Fruit fly (Drosophila melanogaster) whole organism, prepupa: ENCODE data around the gene SkpD.

Source experiments
- Blimp-1 ChIP-seq: fragments of 200-800 bp; sonication (Bioruptor generic); optimal IDR thresholded peaks from 3 replicates; lab custom pipeline; 2017; ENCODE audit warnings: missing biosample characterization, missing genetic modification characterization, mild to moderate bottlenecking, moderate library complexity, missing genetic modification reagents
- CG10631 ChIP-seq: fragments of 200-800 bp; sonication (Bioruptor generic); optimal IDR thresholded peaks from 2 replicates; lab custom pipeline; 2016; ENCODE audit warnings: missing biosample characterization, missing genetic modification characterization
- CG10669 ChIP-seq: fragments of 200-800 bp; sonication (Bioruptor generic); optimal IDR thresholded peaks from 3 replicates; lab custom pipeline; 2018; ENCODE audit warnings: missing biosample characterization, mild to moderate bottlenecking, missing genetic modification characterization, moderate library complexity
- CG11762 ChIP-seq: fragments of 200-800 bp; sonication (Bioruptor generic); optimal IDR thresholded peaks from 3 replicates; lab custom pipeline; 2016; ENCODE audit warnings: missing biosample characterization, missing genetic modification characterization; ENCODE audit not compliant: insufficient read depth
- CG11902 ChIP-seq: fragments of 200-800 bp; sonication (Bioruptor generic); optimal IDR thresholded peaks from 3 replicates; lab custom pipeline; 2016; ENCODE audit warnings: missing biosample characterization, missing genetic modification characterization
- CG15336 ChIP-seq: fragments of 200-800 bp; sonication (Bioruptor generic); IDR thresholded peaks from 2 replicates; pipeline ENCODE4 v1.3.6; 2022; ENCODE audit warnings: missing biosample characterization, missing genetic modification characterization
- CG1621 ChIP-seq: fragments of 200-800 bp; sonication (Bioruptor generic); optimal IDR thresholded peaks from 3 replicates; lab custom pipeline; 2018; ENCODE audit warnings: missing biosample characterization, mild to moderate bottlenecking, missing genetic modification characterization
- CG16779 ChIP-seq: fragments of 200-800 bp; sonication (Bioruptor generic); optimal IDR thresholded peaks from 3 replicates; lab custom pipeline; 2017; ENCODE audit warnings: missing biosample characterization, mild to moderate bottlenecking, missing genetic modification characterization
- CG3032 ChIP-seq: fragments of 200-800 bp; optimal IDR thresholded peaks from 2 replicates; lab custom pipeline; 2019; ENCODE audit warnings: missing biosample characterization, mild to moderate bottlenecking, missing genetic modification characterization, moderate library complexity
- CG32006 ChIP-seq: fragments of 200-800 bp; sonication (Bioruptor generic); optimal IDR thresholded peaks from 3 replicates; lab custom pipeline; 2017; ENCODE audit warnings: missing biosample characterization, mild to moderate bottlenecking, missing genetic modification characterization
- CG34406 ChIP-seq: fragments of 200-800 bp; sonication (Bioruptor generic); optimal IDR thresholded peaks from 3 replicates; lab custom pipeline; 2016; ENCODE audit warnings: missing biosample characterization, missing genetic modification characterization
- CG3919 ChIP-seq: fragments of 200-800 bp; sonication (Bioruptor generic); optimal IDR thresholded peaks from 3 replicates; lab custom pipeline; 2016; ENCODE audit warnings: missing biosample characterization, missing genetic modification characterization
- CG4318 ChIP-seq: fragments of 200-800 bp; sonication (Bioruptor generic); optimal IDR thresholded peaks from 3 replicates; lab custom pipeline; 2017; ENCODE audit warnings: missing biosample characterization, mild to moderate bottlenecking, missing genetic modification characterization
- CG6163 ChIP-seq: fragments of 200-800 bp; sonication (Bioruptor generic); IDR thresholded peaks from 3 replicates; pipeline ENCODE4 v1.3.6; 2022; ENCODE audit warnings: missing biosample characterization, missing genetic modification characterization
- CG6808 ChIP-seq: fragments of 200-800 bp; sonication (Bioruptor generic); optimal IDR thresholded peaks from 3 replicates; lab custom pipeline; 2017; ENCODE audit warnings: missing biosample characterization, missing genetic modification characterization, mild to moderate bottlenecking, moderate library complexity, missing genetic modification reagents
- CG6854 ChIP-seq: fragments of 200-800 bp; sonication (Bioruptor generic); optimal IDR thresholded peaks from 2 replicates; lab custom pipeline; 2017; ENCODE audit warnings: missing biosample characterization, mild to moderate bottlenecking, missing genetic modification characterization
- CG7368 ChIP-seq: fragments of 200-800 bp; sonication (Bioruptor generic); optimal IDR thresholded peaks from 3 replicates; lab custom pipeline; 2016; ENCODE audit warnings: missing biosample characterization, missing genetic modification characterization
- CG8119 ChIP-seq: fragments of 200-800 bp; sonication (Bioruptor generic); IDR thresholded peaks from 3 replicates; pipeline ENCODE4 v1.3.6; 2022; ENCODE audit warnings: missing biosample characterization, missing genetic modification characterization
- CG9139 ChIP-seq: fragments of 200-800 bp; sonication (Bioruptor generic); optimal IDR thresholded peaks from 3 replicates; lab custom pipeline; 2017; ENCODE audit warnings: missing biosample characterization, mild to moderate bottlenecking, missing genetic modification characterization
- Eip75B ChIP-seq: fragments of 200-800 bp; sonication (Bioruptor generic); optimal IDR thresholded peaks from 3 replicates; lab custom pipeline; 2016; ENCODE audit warnings: missing biosample characterization, missing genetic modification characterization
- Eip78C ChIP-seq: fragments of 200-800 bp; sonication (Bioruptor generic); peaks from one replicate; lab custom pipeline; 2016; ENCODE audit warnings: missing biosample characterization, missing genetic modification characterization
- Eip93F ChIP-seq: fragments of 200-800 bp; sonication (Bioruptor generic); optimal IDR thresholded peaks from 2 replicates; lab custom pipeline; 2016; ENCODE audit warnings: missing biosample characterization, mild to moderate bottlenecking, missing genetic modification characterization
- Ets21C ChIP-seq: fragments of 200-800 bp; sonication (Bioruptor generic); optimal IDR thresholded peaks from 3 replicates; lab custom pipeline; 2016; ENCODE audit warnings: missing biosample characterization, missing genetic modification characterization
- Ets96B ChIP-seq: fragments of 200-800 bp; optimal IDR thresholded peaks from 2 replicates; lab custom pipeline; 2019; ENCODE audit warnings: missing biosample characterization, mild to moderate bottlenecking, missing genetic modification characterization, moderate library complexity
- Hr39 ChIP-seq: fragments of 200-800 bp; sonication (Bioruptor generic); optimal IDR thresholded peaks from 2 replicates; lab custom pipeline; 2016; ENCODE audit warnings: missing biosample characterization, missing genetic modification characterization
- Hr4 ChIP-seq: fragments of 200-800 bp; sonication (Bioruptor generic); optimal IDR thresholded peaks from 3 replicates; lab custom pipeline; 2016; ENCODE audit warnings: missing biosample characterization, missing genetic modification characterization
- Met ChIP-seq: fragments of 200-800 bp; sonication (Bioruptor generic); optimal IDR thresholded peaks from 3 replicates; lab custom pipeline; 2016; ENCODE audit warnings: missing biosample characterization, missing genetic modification characterization
- OdsH ChIP-seq: fragments of 200-800 bp; sonication (Bioruptor generic); optimal IDR thresholded peaks from 3 replicates; lab custom pipeline; 2016; ENCODE audit warnings: missing biosample characterization, missing genetic modification characterization
- Sox14 ChIP-seq: fragments of 200-800 bp; sonication (Bioruptor generic); optimal IDR thresholded peaks from 3 replicates; lab custom pipeline; 2016; ENCODE audit warnings: missing biosample characterization, missing genetic modification characterization
- Sox15 ChIP-seq: fragments of 200-800 bp; sonication (Bioruptor generic); optimal IDR thresholded peaks from 3 replicates; lab custom pipeline; 2016; ENCODE audit warnings: missing biosample characterization, missing genetic modification characterization
- achi ChIP-seq: fragments of 200-800 bp; sonication (Bioruptor generic); optimal IDR thresholded peaks from 3 replicates; lab custom pipeline; 2016; ENCODE audit warnings: missing biosample characterization, missing genetic modification characterization
- acj6 ChIP-seq: fragments of 200-800 bp; sonication (Bioruptor generic); optimal IDR thresholded peaks from 3 replicates; lab custom pipeline; 2016; ENCODE audit warnings: missing biosample characterization, missing genetic modification characterization
- dac ChIP-seq: fragments of 200-800 bp; sonication (Bioruptor generic); optimal IDR thresholded peaks from 2 replicates; lab custom pipeline; 2017; ENCODE audit warnings: missing biosample characterization, mild to moderate bottlenecking, missing genetic modification characterization
- dsx ChIP-seq: fragments of 200-800 bp; optimal IDR thresholded peaks from 3 replicates; lab custom pipeline; 2019; ENCODE audit warnings: missing biosample characterization, mild to moderate bottlenecking, missing genetic modification characterization, moderate library complexity; ENCODE audit not compliant: poor library complexity, severe bottlenecking
- esn ChIP-seq: fragments of 200-800 bp; sonication (Bioruptor generic); optimal IDR thresholded peaks from 2 replicates; lab custom pipeline; 2016; ENCODE audit warnings: missing biosample characterization, mild to moderate bottlenecking, missing genetic modification characterization, moderate library complexity
- fd59A ChIP-seq: fragments of 200-800 bp; sonication (Bioruptor generic); optimal IDR thresholded peaks from 2 replicates; lab custom pipeline; 2017; ENCODE audit warnings: missing biosample characterization, mild to moderate bottlenecking, missing genetic modification characterization, missing genetic modification reagents
- fkh ChIP-seq: fragments of 200-800 bp; sonication (Bioruptor generic); optimal IDR thresholded peaks from 3 replicates; lab custom pipeline; 2017; ENCODE audit warnings: missing biosample characterization, mild to moderate bottlenecking, missing genetic modification characterization, moderate library complexity
- lz ChIP-seq: fragments of 200-800 bp; sonication (Bioruptor generic); optimal IDR thresholded peaks from 3 replicates; lab custom pipeline; 2016; ENCODE audit warnings: missing biosample characterization, missing genetic modification characterization
- net ChIP-seq: fragments of 200-800 bp; sonication (Bioruptor generic); optimal IDR thresholded peaks from 3 replicates; lab custom pipeline; 2016; ENCODE audit warnings: missing biosample characterization, missing genetic modification characterization
- pdm3 ChIP-seq: fragments of 200-800 bp; sonication (Bioruptor generic); optimal IDR thresholded peaks from 3 replicates; lab custom pipeline; 2016; ENCODE audit warnings: missing biosample characterization, missing genetic modification characterization
- salr ChIP-seq, 2 experiments: fragments of 200-800 bp; sonication (Bioruptor generic); optimal IDR thresholded peaks; 3 replicates each; lab custom pipeline; 2016 to 2018; ENCODE audit warnings: missing biosample characterization in 2 of 2, missing genetic modification characterization in 2 of 2, mild to moderate bottlenecking in 1 of 2
- spab ChIP-seq: fragments of 200-800 bp; sonication (Bioruptor generic); optimal IDR thresholded peaks from 2 replicates; lab custom pipeline; 2017; ENCODE audit warnings: missing biosample characterization, mild to moderate bottlenecking, missing genetic modification characterization, missing genetic modification reagents
- ss ChIP-seq, 2 experiments: fragments of 200-800 bp; sonication (Bioruptor generic); optimal IDR thresholded peaks; 2 replicates in 1 of 2; 3 replicates in 1 of 2; lab custom pipeline; 2017 to 2018; ENCODE audit warnings: mild to moderate bottlenecking in 2 of 2, missing biosample characterization in 2 of 2, missing genetic modification characterization in 2 of 2, moderate library complexity in 1 of 2
- svp ChIP-seq: fragments of 200-800 bp; sonication (Bioruptor generic); peaks from one replicate; lab custom pipeline; 2016; ENCODE audit warnings: missing biosample characterization, missing genetic modification characterization
- topi ChIP-seq: fragments of 200-800 bp; sonication (Bioruptor generic); optimal IDR thresholded peaks from 3 replicates; lab custom pipeline; 2016; ENCODE audit warnings: missing biosample characterization, missing genetic modification characterization
- vri ChIP-seq: fragments of 200-800 bp; sonication (Bioruptor generic); optimal IDR thresholded peaks from 3 replicates; lab custom pipeline; 2016; ENCODE audit warnings: missing biosample characterization, mild to moderate bottlenecking, missing genetic modification characterization

The SkpD gene

dm6 chrX:19782736-19783325, 29.7 kb upstream of the SkpD start:
- no peak for TF ChIP-seq acj6 (GFP tag; lab: Kevin White, UChicago)
- no peak for TF ChIP-seq achi (GFP tag; lab: Kevin White, UChicago)
- TF ChIP-seq CG6163: peak; percentile 50; the same call in 2 of the 3 replicates
- TF ChIP-seq Eip78C: peak; percentile 26

- TF ChIP-seq CG6808 (GFP tag; lab: Kevin White, UChicago) (no peak), Sox15 (no peak), Eip78C (peak; percentile 27), Ets21C (GFP tag; lab: Kevin White, UChicago) (no peak), fd59A (GFP tag; lab: Kevin White, UChicago) (no peak), salr (GFP tag; optimal IDR thresholded peaks at IDR 0.05; lab: Kevin White, UChicago) (no peak), vri (GFP tag; lab: Kevin White, UChicago) (no peak), CG4318 (GFP tag; lab: Kevin White, UChicago) (no peak), Eip75B (no peak), achi (GFP tag; lab: Kevin White, UChicago) (no peak), fkh (GFP tag; lab: Kevin White, UChicago) (peak; percentile 71), ss (GFP tag; optimal IDR thresholded peaks at IDR 0.05; lab: Kevin White, UChicago) (peak in 1 of 2 experiments; percentile 41), lz (GFP tag; lab: Kevin White, UChicago) (no peak), CG11902 (no peak), svp (GFP tag; lab: Kevin White, UChicago) (peak; percentile 48), CG11762 (GFP tag; lab: Kevin White, UChicago) (no peak), CG34406 (GFP tag; lab: Kevin White, UChicago) (no peak), esn (GFP tag; lab: Kevin White, UChicago) (no peak), CG9139 (GFP tag; lab: Kevin White, UChicago) (no peak), CG15336 (no peak), CG7368 (no peak), CG6163 (0 out of 3 replicates have a peak, but pooled peaks have one; percentile 35), dsx (GFP tag; lab: Kevin White, UChicago) (no peak), Hr39 (GFP tag; lab: Kevin White, UChicago) (no peak), Eip93F (no peak), Met (no peak), CG3032 (tag; lab: Kevin White, UChicago) (no peak), CG8119 (GFP tag; lab: Robert Waterston, UW) (no peak), CG1621 (tag; lab: Kevin White, UChicago) (peak; percentile 17)
- TF ChIP-seq, all 60 proteins: peak for 6
Measured at dm6 chrX:19783457-19783856, 29.1 kb upstream of the SkpD start, which contains the start of gene zld. zld (minus strand) TSS chrX:19783548.

dm6 chrX:19784875-19785274, 27.7 kb upstream of the SkpD start:
- TF ChIP-seq CG6854 (no peak), acj6 (GFP tag; lab: Kevin White, UChicago) (peak; percentile 4), CG16779 (no peak), CG6808 (GFP tag; lab: Kevin White, UChicago) (peak; percentile 31), dac (GFP tag; lab: Kevin White, UChicago) (no peak), achi (GFP tag; lab: Kevin White, UChicago) (peak; percentile 18), CG10669 (GFP tag; lab: Kevin White, UChicago) (peak; percentile 33), spab (GFP tag; lab: Kevin White, UChicago) (peak; percentile 23), pdm3 (GFP tag; lab: Kevin White, UChicago) (peak; percentile 18), dsx (GFP tag; lab: Kevin White, UChicago) (peak; percentile 21), Ets96B (tag; lab: Kevin White, UChicago) (peak; percentile 47), Hr4 (GFP tag; lab: Kevin White, UChicago) (peak; percentile 43), CG3032 (tag; lab: Kevin White, UChicago) (peak; percentile 33), Sox14 (GFP tag; lab: Kevin White, UChicago) (peak; percentile 24), Blimp-1 (GFP tag; lab: Kevin White, UChicago) (no peak), Eip78C (peak; percentile 80), OdsH (GFP tag; lab: Kevin White, UChicago) (peak; percentile 25), Met (peak; percentile 8), CG10631 (GFP tag; lab: Kevin White, UChicago) (peak; percentile 54), CG32006 (peak; percentile 40), topi (GFP tag; lab: Kevin White, UChicago) (peak; percentile 4), CG3919 (GFP tag; lab: Kevin White, UChicago) (peak; percentile 20), CG6163 (peak; percentile 40; the same call in 1 of the 3 replicates), CG1621 (tag; lab: Kevin White, UChicago) (peak; percentile 6), CG34406 (GFP tag; lab: Kevin White, UChicago) (peak; percentile 12), salr (GFP tag; optimal IDR thresholded peaks at IDR 0.05; lab: Kevin White, UChicago) (no peak), net (GFP tag; lab: Kevin White, UChicago) (no peak)
